Worm (Caenorhabditis elegans) whole organism, L4/young adult: ENCODE data around the gene asd-1.
A peak's percentile ranks its signal among the peaks of the same experiment; 100 is the strongest.

ENCODE experiments used
- W03F9.2 ChIP-seq: fragments of 150-350 bp; optimal IDR thresholded peaks from 2 replicates; lab custom pipeline; 2014; ENCODE audit warnings: missing biosample characterization, missing genetic modification characterization
- dao-5 ChIP-seq: sonication (generic microtip); optimal IDR thresholded peaks from 2 replicates; lab custom pipeline; 2016; ENCODE audit warnings: missing genotype, missing genetic modification characterization, moderate library complexity, missing compliant biosample characterization
- him-1 ChIP-seq: sonication (generic microtip); optimal IDR thresholded peaks from 2 replicates; lab custom pipeline; 2016; ENCODE audit warnings: missing genotype, missing genetic modification reagents, missing genetic modification characterization, missing compliant biosample characterization

asd-1 gene

ce11 chrIII:4196988-4197384 lies at the start of gene asd-1:
TSS of gene asd-1 (plus strand) at chrIII:4197285.
- no peak for TF ChIP-seq W03F9.2 (tag; lab: Kevin White, UChicago)
- no peak for TF ChIP-seq him-1 (tag; lab: Kevin White, UChicago)
- no peak for TF ChIP-seq dao-5 (tag; lab: Kevin White, UChicago)

DNA sequence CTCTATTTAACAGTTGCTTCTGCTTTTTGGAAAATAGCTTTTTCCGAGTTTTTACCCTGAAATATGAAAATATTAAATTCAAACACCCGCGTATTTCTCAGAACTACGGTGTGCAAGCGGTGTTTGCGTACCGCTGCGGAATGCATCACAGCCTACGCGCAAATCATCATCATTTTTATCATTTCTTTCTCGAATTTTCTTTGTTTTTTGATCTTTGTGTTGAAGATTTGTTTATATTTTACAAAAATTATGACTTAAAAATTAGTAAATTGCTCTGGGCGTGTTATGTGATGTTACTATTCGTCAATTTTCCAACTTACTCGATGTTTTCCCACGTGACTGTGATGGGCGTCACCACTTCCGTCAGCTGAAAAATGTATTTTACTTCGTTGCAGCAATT lies 46.2 kb upstream of the asd-1 start:
- TF ChIP-seq W03F9.2 (tag; lab: Kevin White, UChicago): peak; percentile 73
- TF ChIP-seq him-1 (tag; lab: Kevin White, UChicago): no peak

ce11 chrIII:4151548-4152104 lies 45.5 kb upstream of the asd-1 start, which contains the start of the genes wht-3 and har-1:
TSS of gene wht-3 (minus strand) at chrIII:4151598.
TSS of gene har-1 (plus strand) at chrIII:4152054.
- no peak for TF ChIP-seq W03F9.2 (tag; lab: Kevin White, UChicago)
- no peak for TF ChIP-seq dao-5 (tag; lab: Kevin White, UChicago)
- TF ChIP-seq him-1 (tag; lab: Kevin White, UChicago): no peak

DNA sequence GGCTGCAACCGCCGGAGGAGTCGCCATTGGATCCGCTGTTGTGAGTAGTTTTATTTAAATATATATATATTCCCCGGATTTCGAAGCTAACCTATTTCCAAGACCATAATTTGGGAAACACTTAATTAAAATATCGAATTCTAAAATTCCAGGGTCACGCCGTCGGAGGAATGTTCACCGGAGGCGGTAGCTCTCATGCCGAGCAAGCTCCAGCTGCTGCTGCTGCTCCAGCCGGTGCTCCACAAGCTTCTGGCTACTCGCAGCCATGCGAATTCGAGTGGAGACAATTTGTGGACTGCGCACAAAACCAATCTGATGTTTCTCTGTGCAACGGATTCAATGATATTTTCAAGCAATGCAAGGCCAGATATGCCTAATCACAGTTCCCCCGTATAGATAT lies 44.8 kb upstream of the asd-1 start:
- no peak for TF ChIP-seq him-1 (tag; lab: Kevin White, UChicago)
- TF ChIP-seq W03F9.2 (tag; lab: Kevin White, UChicago): no peak
- no peak for TF ChIP-seq dao-5 (tag; lab: Kevin White, UChicago)

ce11 chrIII:4152828-4153227 lies 44.3 kb upstream of the asd-1 start:
- TF ChIP-seq W03F9.2 (tag; lab: Kevin White, UChicago) (no peak), him-1 (tag; lab: Kevin White, UChicago) (no peak), dao-5 (tag; lab: Kevin White, UChicago) (no peak)

ce11 chrIII:4153299-4153698 lies 43.8 kb upstream of the asd-1 start, which contains the start of gene glod-4:
TSS of gene glod-4 (plus strand) at chrIII:4153599.
- TF ChIP-seq W03F9.2 (tag; lab: Kevin White, UChicago) (no peak), dao-5 (tag; lab: Kevin White, UChicago) (no peak), him-1 (tag; lab: Kevin White, UChicago) (no peak)

ce11 chrIII:4157298-4157697 lies 39.8 kb upstream of the asd-1 start, which contains the start of gene C16C10.9:
TSS of gene C16C10.9 (minus strand) at chrIII:4157398.
- no peak for TF ChIP-seq dao-5 (tag; lab: Kevin White, UChicago)
- no peak for TF ChIP-seq him-1 (tag; lab: Kevin White, UChicago)
- TF ChIP-seq W03F9.2 (tag; lab: Kevin White, UChicago): no peak

DNA sequence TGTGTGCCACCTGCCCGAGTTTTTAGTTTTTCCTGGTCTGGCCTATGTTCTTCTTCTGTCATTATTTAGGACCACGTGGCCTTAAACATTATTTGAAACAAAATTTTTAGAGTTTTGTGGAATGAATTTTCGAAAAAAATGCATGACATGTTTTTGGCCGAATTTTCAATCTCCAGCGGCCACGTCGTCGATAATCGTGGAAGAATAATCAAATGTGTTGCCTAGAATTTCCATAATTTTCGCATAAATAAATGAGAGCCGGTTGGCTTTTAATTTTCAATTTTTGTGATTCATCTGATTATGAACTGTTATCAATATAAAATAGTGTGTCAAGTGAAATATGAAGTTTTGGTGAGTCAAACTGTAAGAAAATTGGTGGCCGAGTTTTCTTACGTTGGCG lies 36.1 kb upstream of the asd-1 start, which contains the start of gene C01G12.16:
C01G12.16 (plus strand) TSS at position 301 of the 400 bp plus-strand sequence.
- TF ChIP-seq him-1 (tag; lab: Kevin White, UChicago) (no peak), W03F9.2 (tag; lab: Kevin White, UChicago) (no peak), dao-5 (tag; lab: Kevin White, UChicago) (no peak)

ce11 chrIII:4164071-4164470 lies 33.0 kb upstream of the asd-1 start, which contains the start of gene C16C10.8:
TSS of gene C16C10.8 (minus strand) at chrIII:4164171.
- TF ChIP-seq him-1 (tag; lab: Kevin White, UChicago) (no peak), W03F9.2 (tag; lab: Kevin White, UChicago) (no peak), dao-5 (tag; lab: Kevin White, UChicago) (no peak)

DNA sequence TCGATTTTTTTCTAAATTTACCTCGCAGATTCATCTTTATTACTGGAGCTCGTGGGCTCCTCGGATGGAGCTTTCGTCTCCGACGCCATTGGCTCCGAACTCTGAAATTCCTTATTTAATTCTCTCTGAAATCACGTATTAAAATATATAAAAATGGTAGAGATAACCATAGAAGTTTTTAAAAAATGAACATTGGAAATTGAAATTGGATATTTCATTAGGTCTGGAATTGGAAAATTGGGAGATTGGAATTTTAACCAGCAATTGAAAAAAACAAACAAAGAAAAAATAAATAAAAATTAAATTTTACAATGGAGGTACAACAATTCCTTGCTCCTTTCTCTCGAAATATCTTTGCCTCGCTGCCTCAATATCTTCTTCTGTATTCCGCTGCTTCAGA lies 30.3 kb upstream of the asd-1 start, which contains the start of gene rnf-5:
rnf-5 (minus strand) TSS at position 101 of the 400 bp plus-strand sequence.
- TF ChIP-seq W03F9.2 (tag; lab: Kevin White, UChicago) (no peak), him-1 (tag; lab: Kevin White, UChicago) (no peak), dao-5 (tag; lab: Kevin White, UChicago) (no peak)

DNA sequence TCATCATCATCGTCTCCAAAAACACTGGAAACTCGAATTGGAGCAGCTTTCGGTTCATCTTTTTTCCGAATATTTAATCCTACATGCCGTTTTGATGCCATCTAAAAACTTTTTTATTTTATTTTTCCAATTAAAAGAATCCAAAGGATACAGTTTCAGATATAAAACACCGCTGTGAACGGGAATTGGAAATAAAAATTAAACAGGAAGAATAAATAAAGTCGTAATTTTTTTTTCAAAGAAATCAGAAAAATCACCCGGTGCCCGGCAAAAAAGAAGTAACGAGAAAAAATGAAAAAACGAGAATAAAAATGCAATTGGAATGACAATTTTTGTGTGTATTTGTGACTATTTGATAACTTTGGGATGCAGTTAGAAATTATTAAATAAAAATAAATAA lies 28.4 kb upstream of the asd-1 start, which contains the start of gene ccdc-55:
ccdc-55 (minus strand) TSS at position 101 of the 400 bp plus-strand sequence.
- TF ChIP-seq him-1 (tag; lab: Kevin White, UChicago): no peak
- no peak for TF ChIP-seq dao-5 (tag; lab: Kevin White, UChicago)
- no peak for TF ChIP-seq W03F9.2 (tag; lab: Kevin White, UChicago)

DNA sequence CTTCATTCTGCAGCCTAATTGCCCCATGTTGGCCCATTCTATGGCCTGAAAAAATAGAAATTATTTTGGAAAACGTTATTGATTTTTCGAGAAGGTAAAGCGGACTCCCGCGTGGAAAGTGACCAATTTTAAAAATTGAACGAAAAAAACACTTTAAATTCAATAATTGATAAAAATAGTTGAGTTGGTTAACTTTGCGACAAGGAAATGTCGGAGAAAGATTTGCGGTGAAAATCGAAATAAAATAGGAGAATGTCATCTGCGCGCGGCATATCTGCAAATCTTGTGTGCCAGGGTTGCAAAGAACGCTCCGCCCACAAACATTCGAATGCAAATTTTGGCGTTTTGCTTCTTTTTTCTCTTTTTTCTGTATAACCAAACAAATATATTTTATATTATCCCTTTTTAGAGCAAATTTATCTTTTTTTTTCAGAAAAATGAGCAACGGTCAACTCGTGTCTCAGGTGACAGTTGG lies 26.1 kb upstream of the asd-1 start, which contains the start of the genes rnf-121 and C16C10.4:
rnf-121 (minus strand) TSS at position 51 of the 475 bp plus-strand sequence.
C16C10.4 (plus strand) TSS at position 434 of the 475 bp plus-strand sequence.
- TF ChIP-seq dao-5 (tag; lab: Kevin White, UChicago): peak; percentile 43
- TF ChIP-seq W03F9.2 (tag; lab: Kevin White, UChicago): peak; percentile 69
- TF ChIP-seq him-1 (tag; lab: Kevin White, UChicago): peak; percentile 45

ce11 chrIII:4172210-4172609 lies 24.9 kb upstream of the asd-1 start:
- TF ChIP-seq W03F9.2 (tag; lab: Kevin White, UChicago) (no peak), dao-5 (tag; lab: Kevin White, UChicago) (no peak), him-1 (tag; lab: Kevin White, UChicago) (no peak)
